Fruit fly (Drosophila melanogaster) whole organism, embryonic: Measurements from ENCODE around the gene OtopLb.

Experiments used
- CG10267 ChIP-seq: fragments of 200-800 bp; sonication (Bioruptor generic); optimal IDR thresholded peaks from 2 replicates; lab custom pipeline; 2018; ENCODE audit warnings: missing biosample characterization, mild to moderate bottlenecking, missing genetic modification characterization, moderate library complexity
- CG14667 ChIP-seq: fragments of 200-800 bp; sonication (Bioruptor generic); IDR thresholded peaks from 2 replicates; pipeline ENCODE4 v1.3.6; 2022; ENCODE audit warnings: missing biosample characterization, missing genetic modification characterization
- CG14965 ChIP-seq: fragments of 200-800 bp; sonication (Bioruptor generic); optimal IDR thresholded peaks from 2 replicates; lab custom pipeline; 2016; ENCODE audit warnings: missing biosample characterization, missing genetic modification characterization, borderline replicate concordance
- CG15479 ChIP-seq: fragments of 200-800 bp; sonication (Bioruptor generic); optimal IDR thresholded peaks from 3 replicates; lab custom pipeline; 2019; ENCODE audit warnings: missing biosample characterization, mild to moderate bottlenecking, missing genetic modification characterization, moderate library complexity
- CG15601 ChIP-seq: fragments of 200-800 bp; sonication (Bioruptor generic); optimal IDR thresholded peaks from 3 replicates; lab custom pipeline; 2019; ENCODE audit warnings: missing biosample characterization, mild to moderate bottlenecking, missing genetic modification characterization, moderate library complexity
- CG17385 ChIP-seq: fragments of 200-800 bp; sonication (Bioruptor generic); optimal IDR thresholded peaks from 3 replicates; lab custom pipeline; 2018; ENCODE audit warnings: missing biosample characterization, mild to moderate bottlenecking, missing genetic modification characterization
- CG17802 ChIP-seq: fragments of 200-800 bp; sonication (Bioruptor generic); optimal IDR thresholded peaks from 2 replicates; lab custom pipeline; 2018; ENCODE audit warnings: missing biosample characterization, mild to moderate bottlenecking, missing genetic modification characterization, moderate library complexity
- CG18011 ChIP-seq: fragments of 200-800 bp; sonication (Bioruptor generic); optimal IDR thresholded peaks from 2 replicates; lab custom pipeline; 2017; ENCODE audit warnings: missing biosample characterization, missing genetic modification characterization, mild to moderate bottlenecking, moderate library complexity, missing genotype
- CG2116 ChIP-seq: fragments of 200-800 bp; sonication (Bioruptor generic); optimal IDR thresholded peaks from 3 replicates; lab custom pipeline; 2018; ENCODE audit warnings: missing biosample characterization, mild to moderate bottlenecking, missing genetic modification characterization
- CG2120 ChIP-seq: fragments of 200-800 bp; sonication (Bioruptor generic); optimal IDR thresholded peaks from 3 replicates; lab custom pipeline; 2016; ENCODE audit warnings: missing biosample characterization, missing genetic modification characterization
- CG2678 ChIP-seq: fragments of 200-800 bp; sonication (Bioruptor generic); optimal IDR thresholded peaks from 3 replicates; lab custom pipeline; 2019; ENCODE audit warnings: missing biosample characterization, mild to moderate bottlenecking, missing genetic modification characterization, moderate library complexity
- CG31365 ChIP-seq: fragments of 200-800 bp; sonication (Bioruptor generic); optimal IDR thresholded peaks from 2 replicates; lab custom pipeline; 2018; ENCODE audit warnings: missing biosample characterization, mild to moderate bottlenecking, missing genetic modification characterization
- CG34224 ChIP-seq: fragments of 200-800 bp; sonication (Bioruptor generic); IDR thresholded peaks from 3 replicates; pipeline ENCODE4 v1.3.6; 2022; ENCODE audit warnings: missing biosample characterization, missing genetic modification characterization; ENCODE audit not compliant: partially characterized antibody
- CG4707 ChIP-seq: fragments of 200-800 bp; sonication (Bioruptor generic); optimal IDR thresholded peaks from 2 replicates; lab custom pipeline; 2018; ENCODE audit warnings: missing biosample characterization, mild to moderate bottlenecking, missing genetic modification characterization, moderate library complexity
- CG5953 ChIP-seq: fragments of 200-800 bp; sonication (Bioruptor generic); IDR thresholded peaks from 2 replicates; pipeline ENCODE4 v1.3.6; 2022; ENCODE audit warnings: missing biosample characterization, missing genetic modification characterization
- CG7271 ChIP-seq: fragments of 200-800 bp; sonication (Bioruptor generic); optimal IDR thresholded peaks from 2 replicates; lab custom pipeline; 2018; ENCODE audit warnings: missing biosample characterization, mild to moderate bottlenecking, missing genetic modification characterization, moderate library complexity
- CG7987 ChIP-seq: fragments of 200-800 bp; sonication (Bioruptor generic); optimal IDR thresholded peaks from 2 replicates; lab custom pipeline; 2018; ENCODE audit warnings: missing biosample characterization, mild to moderate bottlenecking, missing genetic modification characterization, moderate library complexity
- CG9797 ChIP-seq: fragments of 200-800 bp; sonication (Bioruptor generic); optimal IDR thresholded peaks from 3 replicates; lab custom pipeline; 2018; ENCODE audit warnings: missing biosample characterization, mild to moderate bottlenecking, missing genetic modification characterization
- Deaf1 ChIP-seq: fragments of 200-800 bp; optimal IDR thresholded peaks from 3 replicates; lab custom pipeline; 2019; ENCODE audit warnings: missing biosample characterization, mild to moderate bottlenecking, missing genetic modification characterization, moderate library complexity
- Dek ChIP-seq: fragments of 200-800 bp; sonication (Bioruptor generic); optimal IDR thresholded peaks from 3 replicates; lab custom pipeline; 2019; ENCODE audit warnings: missing biosample characterization, mild to moderate bottlenecking, missing genetic modification characterization, moderate library complexity
- Dip3 ChIP-seq: fragments of 200-800 bp; sonication (Bioruptor generic); optimal IDR thresholded peaks from 3 replicates; lab custom pipeline; 2016; ENCODE audit warnings: missing biosample characterization, missing genetic modification characterization
- Dll ChIP-seq: fragments of 200-800 bp; sonication (Bioruptor generic); IDR thresholded peaks from 4 replicates; pipeline ENCODE4 v1.3.6; 2022; ENCODE audit warnings: missing biosample characterization, missing genetic modification characterization; ENCODE audit not compliant: partially characterized antibody
- Doc2 ChIP-seq: fragments of 200-800 bp; sonication (Bioruptor generic); IDR thresholded peaks from 2 replicates; pipeline ENCODE4 v1.3.6; 2022; ENCODE audit warnings: missing biosample characterization, missing genetic modification characterization
- Gug ChIP-seq: fragments of 200-800 bp; sonication (Bioruptor generic); IDR thresholded peaks from 4 replicates; pipeline ENCODE4 v1.3.6; 2022; ENCODE audit warnings: missing biosample characterization, missing genetic modification characterization
- Lim3 ChIP-seq: fragments of 200-800 bp; sonication (Bioruptor generic); IDR thresholded peaks from 2 replicates; pipeline ENCODE4 v1.3.6; 2022; ENCODE audit warnings: missing biosample characterization, missing genetic modification characterization
- Nf-YA ChIP-seq: fragments of 200-800 bp; sonication (Bioruptor generic); IDR thresholded peaks from 2 replicates; pipeline ENCODE4 v1.3.6; 2022; ENCODE audit warnings: missing biosample characterization, missing genetic modification characterization
- Nf-YB ChIP-seq: fragments of 200-800 bp; sonication (Bioruptor generic); optimal IDR thresholded peaks from 3 replicates; lab custom pipeline; 2019; ENCODE audit warnings: missing biosample characterization, mild to moderate bottlenecking, missing genetic modification characterization, moderate library complexity
- Nf-YC ChIP-seq: fragments of 200-800 bp; optimal IDR thresholded peaks from 3 replicates; lab custom pipeline; 2019; ENCODE audit warnings: missing biosample characterization, mild to moderate bottlenecking, missing genetic modification characterization, moderate library complexity
- Opbp ChIP-seq: fragments of 200-800 bp; sonication (Bioruptor generic); IDR thresholded peaks from 3 replicates; pipeline ENCODE4 v1.3.6; 2022; ENCODE audit warnings: missing biosample characterization, missing genetic modification characterization; ENCODE audit not compliant: partially characterized antibody
- TFAM ChIP-seq: fragments of 200-800 bp; sonication (Bioruptor generic); optimal IDR thresholded peaks from 2 replicates; lab custom pipeline; 2017; ENCODE audit warnings: missing biosample characterization, missing genetic modification characterization, inconsistent platforms
- Trl ChIP-seq, 3 experiments: fragments of >200 bp in 2 of 3; fragments of 200-800 bp in 1 of 3; sonication (Bioruptor generic) in 1 of 3; optimal IDR thresholded peaks; 2 replicates in 1 of 3; 3 replicates in 2 of 3; lab custom pipeline; 2016 to 2017; ENCODE audit warnings: missing biosample characterization in 1 of 3, missing genetic modification characterization in 1 of 3
- amos ChIP-seq: fragments of 200-800 bp; sonication (Bioruptor generic); IDR thresholded peaks from 2 replicates; pipeline ENCODE4 v1.3.6; 2022; ENCODE audit warnings: missing biosample characterization, missing genetic modification characterization; ENCODE audit not compliant: partially characterized antibody
- eve ChIP-seq, 2 experiments: fragments of >200 bp; optimal IDR thresholded peaks; 2 replicates each; lab custom pipeline; 2017; ENCODE audit warnings: missing biosample characterization in 2 of 2, missing genetic modification characterization in 2 of 2
- fru ChIP-seq: fragments of >200 bp; optimal IDR thresholded peaks from 2 replicates; lab custom pipeline; 2017
- fu2 ChIP-seq: fragments of 200-800 bp; sonication (Bioruptor generic); optimal IDR thresholded peaks from 2 replicates; lab custom pipeline; 2016; ENCODE audit warnings: missing biosample characterization, missing genetic modification characterization
- gt ChIP-seq: fragments of 200-800 bp; sonication (Bioruptor generic); IDR thresholded peaks from 2 replicates; pipeline ENCODE4 v1.3.6; 2022; ENCODE audit warnings: missing biosample characterization, missing genetic modification characterization
- jing ChIP-seq: fragments of 200-800 bp; sonication (Bioruptor generic); optimal IDR thresholded peaks from 2 replicates; lab custom pipeline; 2018; ENCODE audit warnings: missing biosample characterization, mild to moderate bottlenecking, missing genetic modification characterization
- lilli ChIP-seq: fragments of 200-800 bp; sonication (Bioruptor generic); optimal IDR thresholded peaks from 3 replicates; lab custom pipeline; 2016; ENCODE audit warnings: missing biosample characterization, missing genetic modification characterization
- maf-S ChIP-seq: fragments of 200-800 bp; sonication (Bioruptor generic); optimal IDR thresholded peaks from 2 replicates; lab custom pipeline; 2016; ENCODE audit warnings: missing biosample characterization, missing genetic modification characterization
- nmo ChIP-seq: fragments of 200-800 bp; sonication (Bioruptor generic); optimal IDR thresholded peaks from 2 replicates; lab custom pipeline; 2018; ENCODE audit warnings: missing biosample characterization, mild to moderate bottlenecking, missing genetic modification characterization, moderate library complexity
- pb ChIP-seq: fragments of 200-800 bp; sonication (Bioruptor generic); optimal IDR thresholded peaks from 3 replicates; lab custom pipeline; 2016; ENCODE audit warnings: missing biosample characterization, missing genetic modification characterization
- psq ChIP-seq: fragments of 200-800 bp; sonication (Bioruptor generic); optimal IDR thresholded peaks from 2 replicates; lab custom pipeline; 2017; ENCODE audit warnings: missing biosample characterization, missing genetic modification characterization
- schlank ChIP-seq: fragments of 200-800 bp; sonication (Bioruptor generic); optimal IDR thresholded peaks from 2 replicates; lab custom pipeline; 2018; ENCODE audit warnings: missing biosample characterization, mild to moderate bottlenecking, missing genetic modification characterization
- slbo ChIP-seq: fragments of 200-800 bp; sonication (Bioruptor generic); IDR thresholded peaks from 2 replicates; pipeline ENCODE4 v1.3.6; 2022; ENCODE audit warnings: missing biosample characterization, missing genetic modification characterization
- slp2 ChIP-seq: fragments of 200-800 bp; sonication (Bioruptor generic); optimal IDR thresholded peaks from 2 replicates; lab custom pipeline; 2016; ENCODE audit warnings: missing biosample characterization, missing genetic modification characterization
- sob ChIP-seq: fragments of 200-800 bp; sonication (Bioruptor generic); IDR thresholded peaks from 2 replicates; pipeline ENCODE4 v1.3.6; 2022; ENCODE audit warnings: missing biosample characterization, missing genetic modification characterization
- tll ChIP-seq, 2 experiments: fragments of 200-800 bp in 1 of 2; fragments of >200 bp in 1 of 2; sonication (Bioruptor generic) in 1 of 2; optimal IDR thresholded peaks; 2 replicates each; lab custom pipeline; 2017 to 2019; ENCODE audit warnings: missing biosample characterization in 2 of 2, missing genetic modification characterization in 2 of 2, mild to moderate bottlenecking in 1 of 2, moderate library complexity in 1 of 2

Gene OtopLb

DNA sequence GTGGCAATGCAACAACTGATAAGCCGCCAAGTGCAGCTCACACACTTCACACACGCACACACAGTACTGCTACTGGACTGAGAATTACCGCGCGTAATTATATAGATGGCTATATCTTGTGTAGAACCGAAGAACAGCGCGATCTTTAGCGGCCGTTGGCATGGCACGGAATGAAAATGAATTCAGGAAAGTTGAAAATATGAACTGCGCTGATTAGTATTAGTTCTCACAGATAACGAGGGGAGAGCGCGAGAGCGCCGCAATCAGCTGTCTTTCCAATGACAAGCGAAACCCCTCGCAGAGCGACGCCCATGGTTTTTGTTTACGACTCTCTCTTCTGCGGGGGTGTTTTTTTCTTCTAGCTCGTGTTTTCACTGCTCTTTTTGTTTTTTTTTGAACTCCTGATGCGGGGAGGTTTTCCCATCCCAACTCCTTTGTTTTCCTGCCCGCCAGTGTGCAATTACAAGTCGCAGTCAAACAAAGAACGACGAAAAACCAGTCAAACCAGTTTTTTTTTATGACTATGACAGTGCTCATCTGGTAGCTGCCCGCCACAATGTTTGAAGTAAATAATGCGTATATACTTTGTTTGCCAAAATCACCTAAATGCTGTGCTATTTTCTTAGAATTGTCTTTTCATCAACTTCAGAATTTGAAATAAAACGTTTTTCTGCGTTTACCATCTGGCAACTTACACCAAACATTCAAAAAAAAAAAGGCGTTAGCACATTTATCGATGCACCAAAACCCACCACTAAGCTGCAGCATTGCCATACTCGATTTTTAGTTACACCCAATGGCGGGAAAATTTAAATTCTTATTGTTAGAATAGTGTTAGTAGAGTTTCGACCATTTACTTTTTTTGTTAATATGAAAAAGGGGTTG, 22.9 kb upstream of the OtopLb start, which contains the start of gene CG9663 (continued):
- TF ChIP-seq CG17802 (tag; lab: Kevin White, UChicago) = no peak
- TF ChIP-seq Nf-YA = 0 out of 2 replicates have a peak, but pooled peaks have one; percentile 6
- peak; percentile 44 for TF ChIP-seq lilli (GFP tag; lab: Kevin White, UChicago)
- peak; percentile 17 for TF ChIP-seq nmo (GFP tag; lab: Kevin White, UChicago)
- TF ChIP-seq Dll (GFP tag; lab: Robert Waterston, UW) = peak; percentile 43; the same call in 2 of the 4 replicates
- TF ChIP-seq jing = no peak
- no peak for TF ChIP-seq CG7271 (tag; lab: Kevin White, UChicago)
- TF ChIP-seq Dek (tag; lab: Kevin White, UChicago) = no peak
- TF ChIP-seq CG4707 = no peak
- TF ChIP-seq Dip3 (GFP tag; lab: Kevin White, UChicago) = no peak
- TF ChIP-seq fru (lab: Kevin White, UChicago) = no peak
- TF ChIP-seq CG2120 = peak; percentile 34
- peak; percentile 60 for TF ChIP-seq CG34224 (GFP tag; lab: Robert Waterston, UW)
- TF ChIP-seq TFAM = no peak
- peak; percentile 35 for TF ChIP-seq CG17385 (GFP tag; lab: Kevin White, UChicago)
- no peak for TF ChIP-seq CG18011 (GFP tag; lab: Kevin White, UChicago)
- no peak for TF ChIP-seq fu2 (GFP tag; lab: Kevin White, UChicago)
- TF ChIP-seq CG14667 (GFP tag; lab: Robert Waterston, UW) = no peak
- no peak for TF ChIP-seq CG15479 (GFP tag; lab: Kevin White, UChicago)
- peak; percentile 62; the same call in 1 of the 2 replicates for TF ChIP-seq sob (GFP tag; lab: Robert Waterston, UW)
- TF ChIP-seq CG31365 (tag; lab: Kevin White, UChicago) = no peak
- no peak for TF ChIP-seq Doc2
- TF ChIP-seq slp2 = no peak
- TF ChIP-seq Nf-YC = no peak
- TF ChIP-seq Opbp (GFP tag; lab: Robert Waterston, UW) = 0 out of 3 replicates have a peak, but pooled peaks have one; percentile 44
- peak; percentile 29 for TF ChIP-seq pb (GFP tag; lab: Kevin White, UChicago)
- peak; percentile 40 for TF ChIP-seq slbo (GFP tag; lab: Robert Waterston, UW)
- TF ChIP-seq Nf-YB = no peak
- peak; percentile 78 for TF ChIP-seq CG9797 (GFP tag; lab: Kevin White, UChicago)
- no peak for TF ChIP-seq CG5953 (GFP tag; lab: Robert Waterston, UW)
- no peak for TF ChIP-seq CG7987 (GFP tag; lab: Kevin White, UChicago)
- TF ChIP-seq psq = no peak
- TF ChIP-seq CG10267 (tag; lab: Kevin White, UChicago) = peak; percentile 57
- peak; percentile 18 for TF ChIP-seq schlank (tag; lab: Kevin White, UChicago)
- TF ChIP-seq amos (GFP tag; lab: Robert Waterston, UW) = peak; percentile 46; the same call in 1 of the 2 replicates
- TF ChIP-seq Lim3 (GFP tag; lab: Robert Waterston, UW) = no peak
- TF ChIP-seq CG14965 (GFP tag; lab: Kevin White, UChicago) = no peak
- TF ChIP-seq eve (GFP tag; optimal IDR thresholded peaks at IDR 0.05; lab: Kevin White, UChicago) = peak in 1 of 2 experiments; percentile 27
- peak; percentile 88 to 89 for TF ChIP-seq Trl (optimal IDR thresholded peaks at IDR 0.05; lab: Kevin White, UChicago)
- TF ChIP-seq Trl (GFP tag; optimal IDR thresholded peaks at IDR 0.05; lab: Kevin White, UChicago) = peak; percentile 71
- TF ChIP-seq Deaf1 (tag; lab: Kevin White, UChicago) = peak; percentile 3
- no peak for TF ChIP-seq maf-S (GFP tag; lab: Kevin White, UChicago)
- peak; percentile 73 for TF ChIP-seq CG2116
- TF ChIP-seq CG2678 (tag; lab: Kevin White, UChicago) = peak; percentile 2
- TF ChIP-seq tll (GFP tag; optimal IDR thresholded peaks at IDR 0.05; lab: Kevin White, UChicago) = no peak
- no peak for TF ChIP-seq gt (GFP tag; lab: Robert Waterston, UW)
- TF ChIP-seq CG15601 (tag; lab: Kevin White, UChicago) = peak; percentile 9
- peak; percentile 31; the same call in 1 of the 4 replicates for TF ChIP-seq Gug (GFP tag; lab: Robert Waterston, UW)
